Fruit fly (Drosophila melanogaster) whole organism, embryonic: Measurements from ENCODE around the gene CG42366.

ENCODE experiments used
- Atf6 ChIP-seq: fragments of 200-800 bp; sonication (Bioruptor generic); IDR thresholded peaks from 2 replicates; pipeline ENCODE4 v1.3.6; 2022; ENCODE audit warnings: missing biosample characterization, missing genetic modification characterization
- CG10321 ChIP-seq: fragments of 200-800 bp; sonication (Bioruptor generic); IDR thresholded peaks from 2 replicates; pipeline ENCODE4 v1.3.6; 2022; ENCODE audit warnings: missing biosample characterization, missing genetic modification characterization
- CG11093 ChIP-seq: fragments of 200-800 bp; sonication (Bioruptor generic); IDR thresholded peaks from 3 replicates; pipeline ENCODE4 v1.3.6; 2022; ENCODE audit warnings: missing biosample characterization, missing genetic modification characterization
- CG12155 ChIP-seq: fragments of 200-800 bp; sonication (Bioruptor generic); optimal IDR thresholded peaks from 3 replicates; lab custom pipeline; 2016; ENCODE audit warnings: missing biosample characterization, missing genetic modification characterization
- CG12219 ChIP-seq: fragments of 200-800 bp; sonication (Bioruptor generic); optimal IDR thresholded peaks from 3 replicates; lab custom pipeline; 2018; ENCODE audit warnings: missing biosample characterization, mild to moderate bottlenecking, missing genetic modification characterization
- CG12659 ChIP-seq: fragments of 200-800 bp; sonication (Bioruptor generic); optimal IDR thresholded peaks from 3 replicates; lab custom pipeline; 2017; ENCODE audit warnings: mild to moderate bottlenecking, missing biosample characterization, missing genetic modification reagents, missing genetic modification characterization
- CG13894 ChIP-seq: fragments of 200-800 bp; sonication (Bioruptor generic); optimal IDR thresholded peaks from 3 replicates; lab custom pipeline; 2018; ENCODE audit warnings: missing biosample characterization, mild to moderate bottlenecking, missing genetic modification characterization, moderate library complexity
- CG15073 ChIP-seq: fragments of 200-800 bp; sonication (Bioruptor generic); optimal IDR thresholded peaks from 2 replicates; lab custom pipeline; 2016; ENCODE audit warnings: missing biosample characterization, missing genetic modification characterization
- CG16813 ChIP-seq: fragments of 200-800 bp; sonication (Bioruptor generic); IDR thresholded peaks from 3 replicates; pipeline ENCODE4 v1.3.6; 2022; ENCODE audit warnings: missing biosample characterization, missing genetic modification characterization; ENCODE audit not compliant: partially characterized antibody
- CG17612 ChIP-seq: fragments of 200-800 bp; sonication (Bioruptor generic); IDR thresholded peaks from 2 replicates; pipeline ENCODE4 v1.3.6; 2022; ENCODE audit warnings: missing biosample characterization, missing genetic modification characterization
- CG17912 ChIP-seq: fragments of 200-800 bp; sonication (Bioruptor generic); optimal IDR thresholded peaks from 2 replicates; lab custom pipeline; 2018; ENCODE audit warnings: missing biosample characterization, mild to moderate bottlenecking, missing genetic modification characterization
- CG2120 ChIP-seq: fragments of 200-800 bp; sonication (Bioruptor generic); optimal IDR thresholded peaks from 3 replicates; lab custom pipeline; 2016; ENCODE audit warnings: missing biosample characterization, missing genetic modification characterization
- CG2875 ChIP-seq: fragments of 200-800 bp; sonication (Bioruptor generic); optimal IDR thresholded peaks from 2 replicates; lab custom pipeline; 2017; ENCODE audit warnings: missing biosample characterization, mild to moderate bottlenecking, missing genetic modification characterization, missing genetic modification reagents
- CG32532 ChIP-seq: fragments of 200-800 bp; sonication (Bioruptor generic); IDR thresholded peaks from 2 replicates; pipeline ENCODE4 v1.3.6; 2022; ENCODE audit warnings: missing biosample characterization, missing genetic modification characterization
- CG3281 ChIP-seq: fragments of 200-800 bp; sonication (Bioruptor generic); optimal IDR thresholded peaks from 3 replicates; lab custom pipeline; 2017; ENCODE audit warnings: missing biosample characterization, mild to moderate bottlenecking, missing genetic modification characterization
- CG33213 ChIP-seq: fragments of 200-800 bp; sonication (Bioruptor generic); optimal IDR thresholded peaks from 3 replicates; lab custom pipeline; 2016; ENCODE audit warnings: missing biosample characterization, missing genetic modification characterization
- CG4404 ChIP-seq: fragments of 200-800 bp; sonication (Bioruptor generic); IDR thresholded peaks from 2 replicates; pipeline ENCODE4 v1.3.6; 2022; ENCODE audit warnings: missing biosample characterization, missing genetic modification characterization
- CG6765 ChIP-seq: fragments of 200-800 bp; sonication (Bioruptor generic); optimal IDR thresholded peaks from 3 replicates; lab custom pipeline; 2017; ENCODE audit warnings: missing biosample characterization, mild to moderate bottlenecking, missing genetic modification characterization
- CG6813 ChIP-seq: fragments of 200-800 bp; sonication (Bioruptor generic); optimal IDR thresholded peaks from 2 replicates; lab custom pipeline; 2017; ENCODE audit warnings: missing biosample characterization, missing genetic modification characterization, mild to moderate bottlenecking, moderate library complexity, missing genetic modification reagents
- CG7987 ChIP-seq: fragments of 200-800 bp; sonication (Bioruptor generic); optimal IDR thresholded peaks from 2 replicates; lab custom pipeline; 2018; ENCODE audit warnings: missing biosample characterization, mild to moderate bottlenecking, missing genetic modification characterization, moderate library complexity
- CG8290 ChIP-seq, 3 experiments: fragments of 200-800 bp; sonication (Bioruptor generic); optimal IDR thresholded peaks; 2 replicates each; lab custom pipeline; 2016 to 2019; ENCODE audit warnings: missing biosample characterization in 3 of 3, missing genetic modification characterization in 3 of 3, mild to moderate bottlenecking in 2 of 3, moderate library complexity in 1 of 3
- CG9932 ChIP-seq: fragments of 200-800 bp; sonication (Bioruptor generic); IDR thresholded peaks from 2 replicates; pipeline ENCODE4 v1.3.6; 2022; ENCODE audit warnings: missing biosample characterization, missing genetic modification characterization
- Deaf1 ChIP-seq: fragments of 200-800 bp; optimal IDR thresholded peaks from 3 replicates; lab custom pipeline; 2019; ENCODE audit warnings: missing biosample characterization, mild to moderate bottlenecking, missing genetic modification characterization, moderate library complexity
- Dek ChIP-seq: fragments of 200-800 bp; sonication (Bioruptor generic); optimal IDR thresholded peaks from 3 replicates; lab custom pipeline; 2019; ENCODE audit warnings: missing biosample characterization, mild to moderate bottlenecking, missing genetic modification characterization, moderate library complexity
- ERR ChIP-seq: fragments of 200-800 bp; sonication (Bioruptor generic); optimal IDR thresholded peaks from 2 replicates; lab custom pipeline; 2016; ENCODE audit warnings: missing biosample characterization, missing genetic modification characterization
- Gsc ChIP-seq: fragments of 200-800 bp; sonication (Bioruptor generic); IDR thresholded peaks from 2 replicates; pipeline ENCODE4 v1.3.6; 2022; ENCODE audit warnings: missing biosample characterization, missing genetic modification characterization
- Hey ChIP-seq: fragments of 200-800 bp; sonication (Bioruptor generic); optimal IDR thresholded peaks from 3 replicates; lab custom pipeline; 2018; ENCODE audit warnings: missing biosample characterization, mild to moderate bottlenecking, missing genetic modification characterization
- HmgZ ChIP-seq: fragments of 200-800 bp; sonication (Bioruptor generic); optimal IDR thresholded peaks from 2 replicates; lab custom pipeline; 2018; ENCODE audit warnings: missing biosample characterization, mild to moderate bottlenecking, missing genetic modification characterization
- Hr78 ChIP-seq, 2 experiments: fragments of 200-800 bp in 1 of 2; fragments of >200 bp in 1 of 2; sonication (Bioruptor generic) in 1 of 2; optimal IDR thresholded peaks; 2 replicates each; lab custom pipeline; 2017 to 2019; ENCODE audit warnings: missing biosample characterization in 2 of 2, missing genetic modification characterization in 2 of 2, mild to moderate bottlenecking in 1 of 2, moderate library complexity in 1 of 2
- Med ChIP-seq: fragments of 200-800 bp; sonication (Bioruptor generic); peaks from one replicate; lab custom pipeline; 2016; ENCODE audit warnings: missing biosample characterization, missing genetic modification characterization, mild to moderate bottlenecking, inconsistent platforms, moderate library complexity
- NC2α ChIP-seq: fragments of 200-800 bp; sonication (Bioruptor generic); optimal IDR thresholded peaks from 2 replicates; lab custom pipeline; 2016; ENCODE audit warnings: missing biosample characterization, missing genetic modification characterization
- NK7.1 ChIP-seq: fragments of 200-800 bp; sonication (Bioruptor generic); optimal IDR thresholded peaks from 3 replicates; lab custom pipeline; 2016; ENCODE audit warnings: missing biosample characterization, missing genetic modification characterization
- NfI ChIP-seq: fragments of 200-800 bp; sonication (Bioruptor generic); optimal IDR thresholded peaks from 3 replicates; lab custom pipeline; 2018; ENCODE audit warnings: missing biosample characterization, mild to moderate bottlenecking, missing genetic modification characterization, moderate library complexity
- Pdp1 ChIP-seq, 2 experiments: fragments of 200-800 bp; sonication (Bioruptor generic); optimal IDR thresholded peaks; 3 replicates each; lab custom pipeline; 2016; ENCODE audit warnings: missing biosample characterization in 2 of 2, missing genetic modification characterization in 2 of 2, mild to moderate bottlenecking in 1 of 2, moderate library complexity in 1 of 2
- Ptx1 ChIP-seq: fragments of 200-800 bp; sonication (Bioruptor generic); IDR thresholded peaks from 2 replicates; pipeline ENCODE4 v1.3.6; 2022; ENCODE audit warnings: missing biosample characterization, missing genetic modification characterization
- Tbp ChIP-seq: fragments of >200 bp; optimal IDR thresholded peaks from 2 replicates; lab custom pipeline; 2018; ENCODE audit warnings: missing biosample characterization, missing genetic modification characterization
- ab ChIP-seq: fragments of 200-800 bp; sonication (Bioruptor generic); optimal IDR thresholded peaks from 2 replicates; lab custom pipeline; 2016; ENCODE audit warnings: missing biosample characterization, missing genetic modification characterization
- ato ChIP-seq: fragments of 200-800 bp; sonication (Bioruptor generic); IDR thresholded peaks from 2 replicates; pipeline ENCODE4 v1.3.6; 2022; ENCODE audit warnings: missing biosample characterization, missing genetic modification characterization; ENCODE audit not compliant: partially characterized antibody
- bab2 ChIP-seq: fragments of 200-800 bp; sonication (Bioruptor generic); optimal IDR thresholded peaks from 2 replicates; lab custom pipeline; 2016; ENCODE audit warnings: missing biosample characterization, missing genetic modification characterization
- br ChIP-seq: fragments of >200 bp; optimal IDR thresholded peaks from 2 replicates; lab custom pipeline; 2017
- caup ChIP-seq: fragments of 200-800 bp; sonication (Bioruptor generic); optimal IDR thresholded peaks from 3 replicates; lab custom pipeline; 2017; ENCODE audit warnings: missing biosample characterization, mild to moderate bottlenecking, missing genetic modification characterization, moderate library complexity; ENCODE audit not compliant: severe bottlenecking
- ftz-f1 ChIP-seq: fragments of 200-800 bp; sonication (Bioruptor generic); optimal IDR thresholded peaks from 2 replicates; lab custom pipeline; 2016; ENCODE audit warnings: missing biosample characterization, missing genetic modification characterization
- grau ChIP-seq: fragments of 200-800 bp; optimal IDR thresholded peaks from 3 replicates; lab custom pipeline; 2019; ENCODE audit warnings: missing biosample characterization, mild to moderate bottlenecking, missing genetic modification characterization, moderate library complexity
- kay ChIP-seq: fragments of 200-800 bp; sonication (Bioruptor generic); optimal IDR thresholded peaks from 2 replicates; lab custom pipeline; 2016; ENCODE audit warnings: missing biosample characterization, missing genetic modification characterization
- row ChIP-seq: fragments of 200-800 bp; sonication (Bioruptor generic); IDR thresholded peaks from 3 replicates; pipeline ENCODE4 v1.3.6; 2022; ENCODE audit warnings: missing biosample characterization, missing genetic modification characterization
- schlank ChIP-seq: fragments of 200-800 bp; sonication (Bioruptor generic); optimal IDR thresholded peaks from 2 replicates; lab custom pipeline; 2018; ENCODE audit warnings: missing biosample characterization, mild to moderate bottlenecking, missing genetic modification characterization
- sd ChIP-seq: fragments of 200-800 bp; sonication (Bioruptor generic); optimal IDR thresholded peaks from 3 replicates; lab custom pipeline; 2018; ENCODE audit warnings: missing biosample characterization, mild to moderate bottlenecking, missing genetic modification characterization, moderate library complexity
- sug ChIP-seq: fragments of 200-800 bp; optimal IDR thresholded peaks from 2 replicates; lab custom pipeline; 2019; ENCODE audit warnings: missing biosample characterization, mild to moderate bottlenecking, missing genetic modification characterization, moderate library complexity
- tap ChIP-seq: fragments of 200-800 bp; optimal IDR thresholded peaks from 3 replicates; lab custom pipeline; 2019; ENCODE audit warnings: missing biosample characterization, mild to moderate bottlenecking, missing genetic modification characterization, moderate library complexity
- twi ChIP-seq: fragments of 200-800 bp; optimal IDR thresholded peaks from 2 replicates; lab custom pipeline; 2019; ENCODE audit warnings: missing biosample characterization, mild to moderate bottlenecking, missing genetic modification characterization, moderate library complexity

Gene CG42366

DNA sequence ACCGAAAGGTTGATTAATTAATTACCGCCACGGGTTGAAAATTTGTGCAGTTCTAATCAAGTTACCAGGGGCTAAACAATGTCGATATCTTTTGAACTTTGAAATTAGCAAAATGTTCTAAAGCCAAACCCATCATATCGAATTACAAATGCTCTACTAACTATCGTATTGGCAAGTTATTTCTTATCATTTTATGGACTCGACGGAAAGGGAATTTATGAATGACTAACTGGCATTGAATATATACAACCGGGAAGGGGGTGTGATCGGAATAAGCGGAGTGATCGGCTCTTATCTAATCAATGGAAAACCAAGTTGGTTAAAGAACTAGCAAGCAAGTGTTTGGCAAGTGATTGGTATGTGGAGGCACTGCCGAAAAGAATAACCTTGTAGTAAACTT is 18.6 kb downstream of the CG42366 start:
- TF ChIP-seq schlank (tag; lab: Kevin White, UChicago) (peak; percentile 48), kay (GFP tag; lab: Kevin White, UChicago) (peak; percentile 56), CG9932 (GFP tag; lab: Robert Waterston, UW) (no peak), sd (tag; lab: Kevin White, UChicago) (peak; percentile 92), NC2α (GFP tag; lab: Kevin White, UChicago) (no peak), CG15073 (GFP tag; lab: Kevin White, UChicago) (no peak), CG8290 (GFP tag; optimal IDR thresholded peaks at IDR 0.05; lab: Kevin White, UChicago) (no peak), CG8290 (tag; optimal IDR thresholded peaks at IDR 0.05; lab: Kevin White, UChicago) (peak in 1 of 2 experiments; percentile 85), Hey (peak; percentile 51), row (GFP tag; lab: Robert Waterston, UW) (peak; percentile 76), tap (tag; lab: Kevin White, UChicago) (no peak), CG13894 (tag; lab: Kevin White, UChicago) (peak; percentile 9), CG32532 (GFP tag; lab: Robert Waterston, UW) (peak; percentile 48; the same call in 1 of the 2 replicates), CG17612 (no peak), grau (tag; lab: Kevin White, UChicago) (peak; percentile 15), caup (GFP tag; lab: Kevin White, UChicago) (peak; percentile 65), NfI (GFP tag; lab: Kevin White, UChicago) (peak; percentile 23), CG2120 (GFP tag; lab: Kevin White, UChicago) (peak; percentile 59), NK7.1 (GFP tag; lab: Kevin White, UChicago) (no peak), ab (GFP tag; lab: Kevin White, UChicago) (no peak), Hr78 (GFP tag; optimal IDR thresholded peaks at IDR 0.05; lab: Kevin White, UChicago) (no peak), ftz-f1 (GFP tag; lab: Kevin White, UChicago) (peak; percentile 39), CG11093 (GFP tag; lab: Robert Waterston, UW) (0 out of 3 replicates have a peak, but pooled peaks have one; percentile 14), CG4404 (GFP tag; lab: Robert Waterston, UW) (no peak), CG3281 (GFP tag; lab: Kevin White, UChicago) (peak; percentile 2), Gsc (no peak), CG12659 (GFP tag; lab: Kevin White, UChicago) (peak; percentile 8), CG33213 (GFP tag; lab: Kevin White, UChicago) (no peak), CG6765 (GFP tag; lab: Kevin White, UChicago) (no peak), sug (tag; lab: Kevin White, UChicago) (peak; percentile 75), HmgZ (peak; percentile 57), CG7987 (GFP tag; lab: Kevin White, UChicago) (no peak), bab2 (GFP tag; lab: Kevin White, UChicago) (no peak), Atf6 (GFP tag; lab: Robert Waterston, UW) (peak; percentile 62; the same call in 1 of the 2 replicates), CG2875 (GFP tag; lab: Kevin White, UChicago) (no peak), Deaf1 (peak; percentile 39), CG16813 (GFP tag; lab: Robert Waterston, UW) (no peak), CG6813 (GFP tag; lab: Kevin White, UChicago) (peak; percentile 26), CG17912 (GFP tag; lab: Kevin White, UChicago) (no peak), CG10321 (GFP tag; lab: Robert Waterston, UW) (no peak), Tbp (GFP tag; lab: Kevin White, UChicago) (no peak), Med (GFP tag; lab: Kevin White, UChicago) (peak; percentile 57), Ptx1 (GFP tag; lab: Robert Waterston, UW) (0 out of 2 replicates have a peak, but pooled peaks have one; percentile 13), twi (tag; lab: Kevin White, UChicago) (no peak), Pdp1 (GFP tag; optimal IDR thresholded peaks at IDR 0.05; lab: Kevin White, UChicago) (peak in 1 of 2 experiments; percentile 32), Dek (peak; percentile 7), ato (no peak), CG12155 (GFP tag; lab: Kevin White, UChicago) (peak; percentile 10), ERR (GFP tag; lab: Kevin White, UChicago) (no peak), CG12219 (GFP tag; lab: Kevin White, UChicago) (peak; percentile 29), br (no peak)
